Fruit fly (Drosophila melanogaster) whole organism, adult: ENCODE results near the gene mRNA-cap.

ENCODE experiments used
- CG14711 ChIP-seq: fragments of 200-800 bp; sonication (Bioruptor generic); optimal IDR thresholded peaks from 2 replicates; lab custom pipeline; 2018; ENCODE audit warnings: missing biosample characterization, mild to moderate bottlenecking, missing genetic modification characterization, moderate library complexity
- CG1620 ChIP-seq: fragments of 200-800 bp; sonication (Bioruptor generic); optimal IDR thresholded peaks from 2 replicates; lab custom pipeline; 2016; ENCODE audit warnings: missing biosample characterization, missing genetic modification characterization
- CG5204 ChIP-seq: fragments of 200-800 bp; sonication (Bioruptor generic); optimal IDR thresholded peaks from 2 replicates; lab custom pipeline; 2016; ENCODE audit warnings: missing biosample characterization, missing genetic modification characterization
- CG7101 ChIP-seq: fragments of 200-800 bp; sonication (Bioruptor generic); optimal IDR thresholded peaks from 2 replicates; lab custom pipeline; 2018; ENCODE audit warnings: missing biosample characterization, mild to moderate bottlenecking, missing genetic modification characterization, moderate library complexity
- Crg-1 ChIP-seq: fragments of 200-800 bp; sonication (Bioruptor generic); optimal IDR thresholded peaks from 2 replicates; lab custom pipeline; 2016; ENCODE audit warnings: missing biosample characterization, missing genetic modification characterization
- Hr96 ChIP-seq: fragments of 200-800 bp; sonication (Bioruptor generic); optimal IDR thresholded peaks from 2 replicates; lab custom pipeline; 2016; ENCODE audit warnings: missing biosample characterization, missing genetic modification characterization
- bab1 ChIP-seq: fragments of 200-800 bp; sonication (Bioruptor generic); optimal IDR thresholded peaks from 3 replicates; lab custom pipeline; 2019; ENCODE audit warnings: missing biosample characterization, mild to moderate bottlenecking, missing genetic modification characterization, moderate library complexity
- cic ChIP-seq: fragments of 200-800 bp; sonication (Bioruptor generic); optimal IDR thresholded peaks from 2 replicates; lab custom pipeline; 2017; ENCODE audit warnings: missing biosample characterization, mild to moderate bottlenecking, missing genetic modification characterization, moderate library complexity
- kay ChIP-seq: fragments of 200-800 bp; sonication (Bioruptor generic); peaks from one replicate; lab custom pipeline; 2016; ENCODE audit warnings: missing biosample characterization, missing genetic modification characterization, borderline replicate concordance
- tj ChIP-seq: fragments of 200-800 bp; sonication (Bioruptor generic); optimal IDR thresholded peaks from 3 replicates; lab custom pipeline; 2017; ENCODE audit warnings: missing biosample characterization, mild to moderate bottlenecking, missing genetic modification characterization, moderate library complexity
- toe ChIP-seq: fragments of 200-800 bp; sonication (Bioruptor generic); optimal IDR thresholded peaks from 2 replicates; lab custom pipeline; 2016; ENCODE audit warnings: missing biosample characterization, missing genetic modification characterization

DNA sequence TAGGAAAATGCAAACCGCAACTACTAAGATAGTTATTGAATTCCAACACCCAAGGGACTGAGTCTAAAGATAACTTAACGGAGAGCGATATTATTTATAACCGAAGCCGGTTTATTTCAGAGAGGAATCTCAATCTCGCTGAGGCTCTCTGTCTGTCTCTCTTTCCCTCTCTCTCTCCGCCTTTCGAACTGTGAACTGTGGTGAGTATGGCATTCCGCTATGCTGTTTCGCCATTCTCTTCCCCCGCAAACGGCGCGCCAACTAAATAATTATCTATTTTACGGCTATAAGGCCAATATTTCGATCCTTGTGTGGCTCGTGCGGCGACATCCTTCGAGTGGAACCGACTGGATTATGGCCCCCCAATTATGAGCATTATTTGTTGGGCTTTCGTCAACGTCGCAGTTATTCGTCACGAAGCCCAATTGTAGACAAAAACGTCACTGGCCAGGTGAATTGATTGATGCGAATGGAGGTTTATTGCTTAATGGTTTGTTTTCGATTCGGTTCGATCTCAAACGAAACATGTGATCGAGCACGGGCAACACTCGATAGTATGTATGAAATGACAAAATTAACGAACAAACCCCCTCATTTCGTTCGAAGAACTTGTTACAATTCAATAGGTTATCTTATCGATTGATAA lies 30.4 kb downstream of the mRNA-cap start:
- TF ChIP-seq toe (GFP tag; lab: Kevin White, UChicago) = no peak
- TF ChIP-seq CG7101 = no peak
- TF ChIP-seq tj = no peak
- no peak for TF ChIP-seq CG1620
- TF ChIP-seq CG14711 (tag; lab: Kevin White, UChicago) = no peak
- peak; percentile 42 for TF ChIP-seq kay
- TF ChIP-seq cic (GFP tag; lab: Kevin White, UChicago) = no peak
- TF ChIP-seq Crg-1 = no peak
- no peak for TF ChIP-seq bab1 (GFP tag; lab: Kevin White, UChicago)
- no peak for TF ChIP-seq Hr96 (GFP tag; lab: Kevin White, UChicago)
- no peak for TF ChIP-seq CG5204
